Worm (Caenorhabditis elegans) whole organism, young adult: ENCODE data around the gene vit-1.

Experiments used
- B0035.1 ChIP-seq: sonication (generic microtip); optimal IDR thresholded peaks from 2 replicates; lab custom pipeline; 2016; ENCODE audit warnings: missing genetic modification characterization, mild to moderate bottlenecking, missing compliant biosample characterization, missing genotype, missing genetic modification reagents
- C06A6.2 ChIP-seq: fragments of 200-800 bp; sonication (Bioruptor generic); conservative IDR thresholded peaks from 2 replicates; pipeline ENCODE4 v1.3.6; 2022; ENCODE audit warnings: missing genetic modification characterization, missing compliant biosample characterization
- F23B12.7 ChIP-seq: sonication (generic microtip); optimal IDR thresholded peaks from 2 replicates; lab custom pipeline; 2017; ENCODE audit warnings: missing genetic modification characterization, mild to moderate bottlenecking, missing compliant biosample characterization, antibody characterized with exemption, moderate library complexity; ENCODE audit not compliant: insufficient read depth
- F49E8.2 ChIP-seq: sonication (generic microtip); optimal IDR thresholded peaks from 3 replicates; lab custom pipeline; 2017; ENCODE audit warnings: missing genetic modification characterization, mild to moderate bottlenecking, missing compliant biosample characterization, antibody characterized with exemption, moderate library complexity; ENCODE audit not compliant: insufficient read depth
- F57A8.1 ChIP-seq: fragments of 200-800 bp; sonication (Bioruptor generic); optimal IDR thresholded peaks from 2 replicates; lab custom pipeline; 2018; ENCODE audit warnings: mild to moderate bottlenecking, missing genetic modification characterization, moderate library complexity, missing compliant biosample characterization
- K12H6.12 ChIP-seq: fragments of 200-800 bp; sonication (Bioruptor generic); optimal IDR thresholded peaks from 2 replicates; lab custom pipeline; 2018; ENCODE audit warnings: mild to moderate bottlenecking, missing genetic modification characterization, missing compliant biosample characterization
- aptf-2 ChIP-seq: fragments of 200-800 bp; sonication (Bioruptor generic); conservative IDR thresholded peaks from 2 replicates; pipeline ENCODE4 v1.3.6; 2022; ENCODE audit warnings: missing genetic modification reagents, missing genetic modification characterization, missing compliant biosample characterization
- bed-2 ChIP-seq: fragments of 200-800 bp; sonication (Bioruptor generic); IDR thresholded peaks from 2 replicates; pipeline ENCODE4 v1.3.6; 2022; ENCODE audit warnings: missing genetic modification reagents, missing genetic modification characterization, missing compliant biosample characterization
- ccch-3 ChIP-seq: fragments of 200-800 bp; sonication (Bioruptor generic); optimal IDR thresholded peaks from 2 replicates; lab custom pipeline; 2018; ENCODE audit warnings: mild to moderate bottlenecking, missing genetic modification characterization, missing compliant biosample characterization
- cebp-1 ChIP-seq, 2 experiments: fragments of 200-800 bp in 1 of 2; sonication (Bioruptor generic) in 1 of 2; sonication (generic microtip) in 1 of 2; IDR thresholded peaks in 1 of 2; optimal IDR thresholded peaks in 1 of 2; 2 replicates each; pipeline versions ENCODE4 v1.3.6 to Lab custom; 2017 to 2022; ENCODE audit warnings: missing compliant biosample characterization in 2 of 2, missing genetic modification characterization in 2 of 2, mild to moderate bottlenecking in 1 of 2, missing genetic modification reagents in 1 of 2, moderate library complexity in 1 of 2
- ceh-100 ChIP-seq: fragments of 200-800 bp; sonication (Bioruptor generic); IDR thresholded peaks from 2 replicates; pipeline ENCODE4 v1.3.6; 2022; ENCODE audit warnings: missing genetic modification reagents, missing genetic modification characterization, missing compliant biosample characterization
- ceh-79 ChIP-seq: sonication (generic microtip); optimal IDR thresholded peaks from 2 replicates; lab custom pipeline; 2017; ENCODE audit warnings: mild to moderate bottlenecking, missing genetic modification characterization, missing compliant biosample characterization
- ceh-91 ChIP-seq: fragments of 200-800 bp; sonication (Bioruptor generic); IDR thresholded peaks from 2 replicates; pipeline ENCODE4 v1.3.6; 2022; ENCODE audit warnings: missing genetic modification reagents, missing genetic modification characterization, missing compliant biosample characterization
- chd-7 ChIP-seq: sonication (generic microtip); optimal IDR thresholded peaks from 2 replicates; lab custom pipeline; 2016; ENCODE audit warnings: mild to moderate bottlenecking, missing genetic modification characterization, moderate library complexity, missing compliant biosample characterization
- efl-1 ChIP-seq: fragments of 150-350 bp; optimal IDR thresholded peaks from 2 replicates; lab custom pipeline; 2014; ENCODE audit warnings: missing biosample characterization, missing genetic modification reagents, missing genetic modification characterization
- gei-17 ChIP-seq: fragments of 200-800 bp; sonication (Bioruptor generic); optimal IDR thresholded peaks from 2 replicates; lab custom pipeline; 2018; ENCODE audit warnings: mild to moderate bottlenecking, missing genetic modification characterization, missing compliant biosample characterization
- hmg-1.2 ChIP-seq: fragments of 200-800 bp; sonication (Bioruptor generic); IDR thresholded peaks from 2 replicates; pipeline ENCODE4 v1.3.6; 2022; ENCODE audit warnings: missing genetic modification reagents, missing genetic modification characterization, missing compliant biosample characterization
- lin-35 ChIP-seq, 3 experiments: fragments of 150-350 bp in 2 of 3; sonication (generic microtip) in 1 of 3; optimal IDR thresholded peaks; 2 replicates each; lab custom pipeline; 2014 to 2018; ENCODE audit warnings: missing biosample characterization in 3 of 3, missing genetic modification characterization in 3 of 3, missing genetic modification reagents in 3 of 3
- madf-3 ChIP-seq: fragments of 200-800 bp; sonication (Bioruptor generic); IDR thresholded peaks from 2 replicates; pipeline ENCODE4 v1.3.6; 2022; ENCODE audit warnings: missing genetic modification reagents, missing genetic modification characterization, missing compliant biosample characterization
- nfyb-1 ChIP-seq: fragments of 200-800 bp; sonication (Bioruptor generic); IDR thresholded peaks from 2 replicates; pipeline ENCODE4 v1.3.6; 2022; ENCODE audit warnings: missing genetic modification reagents, missing genetic modification characterization, missing compliant biosample characterization
- nhr-120 ChIP-seq: fragments of 200-800 bp; sonication (Bioruptor generic); IDR thresholded peaks from 2 replicates; pipeline ENCODE4 v1.3.6; 2022; ENCODE audit warnings: missing genetic modification characterization, missing compliant biosample characterization
- nhr-27 ChIP-seq: fragments of 200-800 bp; sonication (Bioruptor generic); optimal IDR thresholded peaks from 2 replicates; lab custom pipeline; 2018; ENCODE audit warnings: mild to moderate bottlenecking, missing genetic modification characterization, moderate library complexity, missing compliant biosample characterization
- nhr-80 ChIP-seq: sonication (generic microtip); optimal IDR thresholded peaks from 2 replicates; lab custom pipeline; 2016; ENCODE audit warnings: missing genetic modification characterization, missing compliant biosample characterization
- nhr-90 ChIP-seq: sonication (generic microtip); optimal IDR thresholded peaks from 2 replicates; lab custom pipeline; 2016; ENCODE audit warnings: missing genotype, mild to moderate bottlenecking, missing genetic modification characterization, missing compliant biosample characterization
- snpc-1.1 ChIP-seq: sonication (generic microtip); optimal IDR thresholded peaks from 2 replicates; lab custom pipeline; 2017; ENCODE audit warnings: missing genetic modification characterization, mild to moderate bottlenecking, missing compliant biosample characterization, antibody characterized with exemption, moderate library complexity, missing genotype, missing genetic modification reagents; ENCODE audit not compliant: insufficient read depth
- somi-1 ChIP-seq: fragments of 200-800 bp; sonication (Bioruptor generic); optimal IDR thresholded peaks from 2 replicates; lab custom pipeline; 2018; ENCODE audit warnings: mild to moderate bottlenecking, missing genetic modification characterization, missing compliant biosample characterization
- zfh-2 ChIP-seq: fragments of 200-800 bp; sonication (Bioruptor generic); conservative IDR thresholded peaks from 2 replicates; pipeline ENCODE4 v1.3.6; 2022; ENCODE audit warnings: missing genetic modification reagents, missing genetic modification characterization, missing compliant biosample characterization
- ztf-22 ChIP-seq: fragments of 200-800 bp; sonication (Bioruptor generic); optimal IDR thresholded peaks from 2 replicates; lab custom pipeline; 2018; ENCODE audit warnings: mild to moderate bottlenecking, missing genetic modification characterization, moderate library complexity, missing compliant biosample characterization
- ztf-25 ChIP-seq: fragments of 200-800 bp; sonication (Bioruptor generic); IDR thresholded peaks from 2 replicates; pipeline ENCODE4 v1.3.6; 2022; ENCODE audit warnings: missing genetic modification reagents, missing genetic modification characterization, missing compliant biosample characterization
- ztf-26 ChIP-seq: sonication (generic microtip); optimal IDR thresholded peaks from 2 replicates; lab custom pipeline; 2017; ENCODE audit warnings: missing genetic modification characterization, missing compliant biosample characterization

Gene vit-1

ce11 chrX:7773714-7774318 is 46.1 kb downstream of the vit-1 start (continued):
- TF ChIP-seq lin-35 (GFP tag; optimal IDR thresholded peaks at IDR 0.05; lab: Kevin White, UChicago) (peak in 1 of 3 experiments; percentile 53), cebp-1 (GFP tag; IDR thresholded peaks at IDR 0.05; lab: Robert Waterston, UW) (no peak), cebp-1 (tag; optimal IDR thresholded peaks at IDR 0.05; lab: Kevin White, UChicago) (peak; percentile 50), B0035.1 (no peak), ztf-22 (peak; percentile 6), ceh-100 (no peak), nfyb-1 (GFP tag; lab: Robert Waterston, UW) (no peak; the same call in 1 of the 2 replicates), efl-1 (GFP tag; lab: Kevin White, UChicago) (no peak), C06A6.2 (no peak), chd-7 (tag; lab: Kevin White, UChicago) (peak; percentile 50), nhr-120 (GFP tag; lab: Robert Waterston, UW) (no peak), ceh-79 (tag; lab: Kevin White, UChicago) (no peak)

ce11 chrX:7776509-7777001 is 48.9 kb downstream of the vit-1 start, which contains the start of gene mec-7:
TSS of gene mec-7 (minus strand) at chrX:7776689.
- peak; percentile 29; the same call in 1 of the 2 replicates for TF ChIP-seq zfh-2 (GFP tag; lab: Robert Waterston, UW)
- TF ChIP-seq gei-17 (GFP tag; lab: Kevin White, UChicago) = no peak
- TF ChIP-seq aptf-2 (GFP tag; lab: Robert Waterston, UW) = no peak

- TF ChIP-seq F23B12.7 (tag; lab: Kevin White, UChicago) (no peak), nhr-27 (no peak), ceh-100 (no peak), ccch-3 (GFP tag; lab: Kevin White, UChicago) (no peak), K12H6.12 (tag; lab: Kevin White, UChicago) (no peak)
- TF ChIP-seq, all 124 proteins: peak for 0
Measured at ce11 chrX:7778786-7779185, 51.1 kb downstream of the vit-1 start.

ce11 chrX:7779527-7780033 is 51.9 kb downstream of the vit-1 start, which contains the start of gene ZK154.1:
TSS of gene ZK154.1 (plus strand) at chrX:7779577.
- TF ChIP-seq nhr-80 (tag; lab: Kevin White, UChicago) = no peak
- no peak for TF ChIP-seq hmg-1.2
- no peak for TF ChIP-seq ztf-26 (tag; lab: Kevin White, UChicago)
- TF ChIP-seq bed-2 (GFP tag; lab: Robert Waterston, UW) = no peak
- no peak for TF ChIP-seq snpc-1.1 (tag; lab: Kevin White, UChicago)
- TF ChIP-seq F57A8.1 = no peak
- no peak for TF ChIP-seq madf-3 (GFP tag; lab: Robert Waterston, UW)
- TF ChIP-seq ztf-25 = no peak
- TF ChIP-seq nhr-90 (tag; lab: Kevin White, UChicago) = no peak
- TF ChIP-seq nhr-27 = no peak
- TF ChIP-seq gei-17 (GFP tag; lab: Kevin White, UChicago) = no peak
- TF ChIP-seq ceh-91 (GFP tag; lab: Robert Waterston, UW) = no peak
- no peak for TF ChIP-seq somi-1 (GFP tag; lab: Kevin White, UChicago)
- no peak for TF ChIP-seq F49E8.2 (tag; lab: Kevin White, UChicago)
